Fruit fly (Drosophila melanogaster) whole organism, embryonic: Measurements from ENCODE around the gene Ubc7.

Experiments
- Ada2b ChIP-seq: fragments of 200-800 bp; sonication (Bioruptor generic); IDR thresholded peaks from 2 replicates; pipeline ENCODE4 v1.3.6; 2022; ENCODE audit warnings: missing biosample characterization, missing genetic modification characterization
- CG12299 ChIP-seq: fragments of 200-800 bp; sonication (Bioruptor generic); optimal IDR thresholded peaks from 2 replicates; lab custom pipeline; 2018; ENCODE audit warnings: missing biosample characterization, mild to moderate bottlenecking, missing genetic modification characterization
- CG12391 ChIP-seq: fragments of 200-800 bp; sonication (Bioruptor generic); optimal IDR thresholded peaks from 3 replicates; lab custom pipeline; 2018; ENCODE audit warnings: missing biosample characterization, mild to moderate bottlenecking, missing genetic modification characterization, moderate library complexity
- CG12769 ChIP-seq: fragments of 200-800 bp; sonication (Bioruptor generic); optimal IDR thresholded peaks from 2 replicates; lab custom pipeline; 2019; ENCODE audit warnings: missing biosample characterization, mild to moderate bottlenecking, missing genetic modification characterization, moderate library complexity
- CG13424 ChIP-seq: fragments of 200-800 bp; sonication (Bioruptor generic); optimal IDR thresholded peaks from 2 replicates; lab custom pipeline; 2019; ENCODE audit warnings: missing biosample characterization, mild to moderate bottlenecking, missing genetic modification characterization, moderate library complexity
- CG14014 ChIP-seq: fragments of 200-800 bp; sonication (Bioruptor generic); IDR thresholded peaks from 2 replicates; pipeline ENCODE4 v1.3.6; 2022; ENCODE audit warnings: missing biosample characterization, missing genetic modification characterization
- CG14710 ChIP-seq: fragments of 200-800 bp; sonication (Bioruptor generic); optimal IDR thresholded peaks from 3 replicates; lab custom pipeline; 2019; ENCODE audit warnings: missing biosample characterization, mild to moderate bottlenecking, missing genetic modification characterization, moderate library complexity
- CG15073 ChIP-seq: fragments of 200-800 bp; sonication (Bioruptor generic); optimal IDR thresholded peaks from 2 replicates; lab custom pipeline; 2016; ENCODE audit warnings: missing biosample characterization, missing genetic modification characterization
- CG1603 ChIP-seq: fragments of 200-800 bp; sonication (Bioruptor generic); optimal IDR thresholded peaks from 2 replicates; lab custom pipeline; 2019; ENCODE audit warnings: missing biosample characterization, mild to moderate bottlenecking, missing genetic modification characterization, moderate library complexity
- CG16863 ChIP-seq: fragments of 200-800 bp; sonication (Bioruptor generic); optimal IDR thresholded peaks from 3 replicates; lab custom pipeline; 2016; ENCODE audit warnings: missing biosample characterization, missing genetic modification characterization
- CG17361 ChIP-seq: fragments of 200-800 bp; sonication (Bioruptor generic); IDR thresholded peaks from 3 replicates; pipeline ENCODE4 v1.3.6; 2022; ENCODE audit warnings: missing biosample characterization, missing genetic modification characterization
- CG18476 ChIP-seq: fragments of 200-800 bp; sonication (Bioruptor generic); optimal IDR thresholded peaks from 2 replicates; lab custom pipeline; 2016; ENCODE audit warnings: missing biosample characterization, mild to moderate bottlenecking, missing genetic modification characterization
- CG2712 ChIP-seq: fragments of 200-800 bp; optimal IDR thresholded peaks from 3 replicates; lab custom pipeline; 2019; ENCODE audit warnings: missing biosample characterization, mild to moderate bottlenecking, missing genetic modification characterization, moderate library complexity
- CG2875 ChIP-seq: fragments of 200-800 bp; sonication (Bioruptor generic); optimal IDR thresholded peaks from 2 replicates; lab custom pipeline; 2017; ENCODE audit warnings: missing biosample characterization, mild to moderate bottlenecking, missing genetic modification characterization, missing genetic modification reagents
- CG30403 ChIP-seq: fragments of 200-800 bp; sonication (Bioruptor generic); optimal IDR thresholded peaks from 3 replicates; lab custom pipeline; 2016; ENCODE audit warnings: missing biosample characterization, missing genetic modification characterization
- CG34376 ChIP-seq: fragments of 200-800 bp; sonication (Bioruptor generic); optimal IDR thresholded peaks from 2 replicates; lab custom pipeline; 2018; ENCODE audit warnings: missing biosample characterization, mild to moderate bottlenecking, missing genetic modification characterization
- CG7556 ChIP-seq: fragments of 200-800 bp; sonication (Bioruptor generic); optimal IDR thresholded peaks from 2 replicates; lab custom pipeline; 2017; ENCODE audit warnings: missing biosample characterization, mild to moderate bottlenecking, missing genetic modification characterization
- CG7786 ChIP-seq: fragments of 200-800 bp; sonication (Bioruptor generic); optimal IDR thresholded peaks from 2 replicates; lab custom pipeline; 2016; ENCODE audit warnings: missing biosample characterization, missing genetic modification characterization
- CG7839 ChIP-seq: fragments of 200-800 bp; sonication (Bioruptor generic); optimal IDR thresholded peaks from 3 replicates; lab custom pipeline; 2018; ENCODE audit warnings: missing biosample characterization, mild to moderate bottlenecking, missing genetic modification characterization, moderate library complexity
- CG8359 ChIP-seq: fragments of 200-800 bp; sonication (Bioruptor generic); optimal IDR thresholded peaks from 2 replicates; lab custom pipeline; 2017; ENCODE audit warnings: missing biosample characterization, mild to moderate bottlenecking, missing genetic modification characterization, borderline replicate concordance
- CG8924 ChIP-seq: fragments of 200-800 bp; optimal IDR thresholded peaks from 3 replicates; lab custom pipeline; 2019; ENCODE audit warnings: missing biosample characterization, mild to moderate bottlenecking, missing genetic modification characterization, moderate library complexity
- D ChIP-seq, 2 experiments: fragments of 200-800 bp in 1 of 2; fragments of >200 bp in 1 of 2; sonication (Bioruptor generic) in 1 of 2; optimal IDR thresholded peaks; 2 replicates in 1 of 2; 3 replicates in 1 of 2; lab custom pipeline; 2017; ENCODE audit warnings: mild to moderate bottlenecking in 1 of 2, missing biosample characterization in 1 of 2, missing genetic modification characterization in 1 of 2, missing genetic modification reagents in 1 of 2
- Dbx ChIP-seq: fragments of 200-800 bp; sonication (Bioruptor generic); IDR thresholded peaks from 3 replicates; pipeline ENCODE4 v1.3.6; 2022; ENCODE audit warnings: missing biosample characterization, missing genetic modification characterization
- Fer1 ChIP-seq: fragments of 200-800 bp; sonication (Bioruptor generic); optimal IDR thresholded peaks from 2 replicates; lab custom pipeline; 2017; ENCODE audit warnings: missing biosample characterization, mild to moderate bottlenecking, missing genetic modification characterization
- HLHmδ ChIP-seq: fragments of 200-800 bp; sonication (Bioruptor generic); optimal IDR thresholded peaks from 2 replicates; lab custom pipeline; 2018; ENCODE audit warnings: missing biosample characterization, mild to moderate bottlenecking, missing genetic modification characterization, moderate library complexity
- Ptx1 ChIP-seq: fragments of 200-800 bp; sonication (Bioruptor generic); IDR thresholded peaks from 2 replicates; pipeline ENCODE4 v1.3.6; 2022; ENCODE audit warnings: missing biosample characterization, missing genetic modification characterization
- Side ChIP-seq: fragments of 200-800 bp; sonication (Bioruptor generic); optimal IDR thresholded peaks from 2 replicates; lab custom pipeline; 2016; ENCODE audit warnings: missing biosample characterization, missing genetic modification characterization
- bsh ChIP-seq, 2 experiments: fragments of 200-800 bp; sonication (Bioruptor generic); optimal IDR thresholded peaks; 2 replicates each; lab custom pipeline; 2017 to 2018; ENCODE audit warnings: mild to moderate bottlenecking in 2 of 2, missing biosample characterization in 2 of 2, missing genetic modification characterization in 2 of 2, moderate library complexity in 1 of 2
- cwo ChIP-seq: fragments of 200-800 bp; sonication (Bioruptor generic); optimal IDR thresholded peaks from 3 replicates; lab custom pipeline; 2017; ENCODE audit warnings: missing biosample characterization, missing genetic modification characterization, mild to moderate bottlenecking, moderate library complexity, missing genetic modification reagents
- esg ChIP-seq: fragments of 200-800 bp; sonication (Bioruptor generic); conservative IDR thresholded peaks from 2 replicates; pipeline ENCODE4 v1.3.6; 2022; ENCODE audit warnings: missing biosample characterization, missing genetic modification characterization
- fu2 ChIP-seq: fragments of 200-800 bp; sonication (Bioruptor generic); optimal IDR thresholded peaks from 2 replicates; lab custom pipeline; 2016; ENCODE audit warnings: missing biosample characterization, missing genetic modification characterization
- gcm ChIP-seq: fragments of 200-800 bp; sonication (Bioruptor generic); optimal IDR thresholded peaks from 2 replicates; lab custom pipeline; 2019; ENCODE audit warnings: missing biosample characterization, mild to moderate bottlenecking, missing genetic modification characterization, moderate library complexity
- grau ChIP-seq: fragments of 200-800 bp; optimal IDR thresholded peaks from 3 replicates; lab custom pipeline; 2019; ENCODE audit warnings: missing biosample characterization, mild to moderate bottlenecking, missing genetic modification characterization, moderate library complexity
- her ChIP-seq: fragments of 200-800 bp; sonication (Bioruptor generic); optimal IDR thresholded peaks from 2 replicates; lab custom pipeline; 2016; ENCODE audit warnings: missing biosample characterization, missing genetic modification characterization
- hkb ChIP-seq, 2 experiments: fragments of 200-800 bp in 1 of 2; fragments of >200 bp in 1 of 2; sonication (Bioruptor generic) in 1 of 2; IDR thresholded peaks in 1 of 2; optimal IDR thresholded peaks in 1 of 2; 2 replicates each; pipeline versions ENCODE4 v1.3.6 to Lab custom; 2017 to 2022; ENCODE audit warnings: missing biosample characterization in 1 of 2, missing genetic modification characterization in 1 of 2
- ind ChIP-seq: fragments of 200-800 bp; sonication (Bioruptor generic); optimal IDR thresholded peaks from 3 replicates; lab custom pipeline; 2016; ENCODE audit warnings: missing biosample characterization, missing genetic modification characterization
- insv ChIP-seq, 2 experiments: fragments of 200-800 bp; sonication (Bioruptor generic); optimal IDR thresholded peaks; 3 replicates each; lab custom pipeline; 2016 to 2018; ENCODE audit warnings: missing biosample characterization in 2 of 2, missing genetic modification characterization in 2 of 2
- lmd ChIP-seq: fragments of 200-800 bp; sonication (Bioruptor generic); IDR thresholded peaks from 2 replicates; pipeline ENCODE4 v1.3.6; 2022; ENCODE audit warnings: missing biosample characterization, missing genetic modification characterization
- mirr ChIP-seq: fragments of 200-800 bp; sonication (Bioruptor generic); optimal IDR thresholded peaks from 3 replicates; lab custom pipeline; 2018; ENCODE audit warnings: missing biosample characterization, mild to moderate bottlenecking, missing genetic modification characterization
- nau ChIP-seq: fragments of 200-800 bp; sonication (Bioruptor generic); optimal IDR thresholded peaks from 3 replicates; lab custom pipeline; 2017; ENCODE audit warnings: missing biosample characterization, mild to moderate bottlenecking, missing genetic modification characterization, missing genetic modification reagents
- pan ChIP-seq, 4 experiments: fragments of >200 bp in 3 of 4; fragments of 200-800 bp in 1 of 4; sonication (Bioruptor generic) in 1 of 4; optimal IDR thresholded peaks in 3 of 4; IDR thresholded peaks in 1 of 4; 2 replicates each; pipeline versions ENCODE4 v1.3.6 to Lab custom; 2017 to 2022; ENCODE audit warnings: missing biosample characterization in 2 of 4, missing genetic modification characterization in 2 of 4, mixed read lengths in 1 of 4
- pho ChIP-seq: fragments of 200-800 bp; sonication (Bioruptor generic); optimal IDR thresholded peaks from 2 replicates; lab custom pipeline; 2016; ENCODE audit warnings: missing biosample characterization, missing genetic modification characterization
- sens ChIP-seq: fragments of 200-800 bp; sonication (Bioruptor generic); peaks from one replicate; lab custom pipeline; 2016; ENCODE audit warnings: missing biosample characterization, missing genetic modification characterization
- slp2 ChIP-seq: fragments of 200-800 bp; sonication (Bioruptor generic); optimal IDR thresholded peaks from 2 replicates; lab custom pipeline; 2016; ENCODE audit warnings: missing biosample characterization, missing genetic modification characterization
- sug ChIP-seq: fragments of 200-800 bp; optimal IDR thresholded peaks from 2 replicates; lab custom pipeline; 2019; ENCODE audit warnings: missing biosample characterization, mild to moderate bottlenecking, missing genetic modification characterization, moderate library complexity
- tgo ChIP-seq: fragments of 200-800 bp; sonication (Bioruptor generic); IDR thresholded peaks from 3 replicates; pipeline ENCODE4 v1.3.6; 2022; ENCODE audit warnings: missing biosample characterization, missing genetic modification characterization
- tin ChIP-seq: fragments of 200-800 bp; sonication (Bioruptor generic); optimal IDR thresholded peaks from 3 replicates; lab custom pipeline; 2016; ENCODE audit warnings: missing biosample characterization, missing genetic modification characterization
- yki ChIP-seq: fragments of >200 bp; optimal IDR thresholded peaks from 3 replicates; lab custom pipeline; 2018
- zen2 ChIP-seq: fragments of 200-800 bp; sonication (Bioruptor generic); IDR thresholded peaks from 3 replicates; pipeline ENCODE4 v1.3.6; 2022; ENCODE audit warnings: missing biosample characterization, missing genetic modification characterization; ENCODE audit not compliant: partially characterized antibody

The Ubc7 gene

DNA sequence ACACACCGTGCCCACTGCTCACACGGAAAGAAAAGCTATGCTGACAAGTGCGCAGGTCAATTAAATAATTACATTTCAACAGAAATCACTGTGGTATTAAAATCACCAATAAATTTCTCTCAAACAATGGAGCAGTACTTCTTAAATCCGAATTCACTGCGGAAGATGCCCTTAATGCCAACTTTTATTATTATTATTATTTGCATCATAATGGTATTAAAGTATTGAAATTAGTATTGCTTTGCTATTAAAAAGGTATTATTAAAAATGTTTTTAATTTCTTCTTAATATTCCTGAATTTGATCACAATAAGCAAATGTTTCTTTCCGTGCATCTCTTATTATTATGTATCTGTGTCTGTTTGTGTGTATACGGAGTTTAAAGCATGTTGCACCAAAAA is 13.5 kb upstream of the Ubc7 start (continued):
- TF ChIP-seq CG34376 (GFP tag; lab: Kevin White, UChicago): no peak
- peak; percentile 61 for TF ChIP-seq grau (tag; lab: Kevin White, UChicago)
- TF ChIP-seq D (optimal IDR thresholded peaks at IDR 0.05; lab: Kevin White, UChicago): no peak
- peak; percentile 11 for TF ChIP-seq D (GFP tag; optimal IDR thresholded peaks at IDR 0.05; lab: Kevin White, UChicago)
- no peak for TF ChIP-seq esg (GFP tag; lab: Robert Waterston, UW)
- no peak for TF ChIP-seq pan (optimal IDR thresholded peaks at IDR 0.05; lab: Kevin White, UChicago)
- TF ChIP-seq pan (GFP tag; optimal IDR thresholded peaks at IDR 0.05 in 1 of 2, IDR thresholded peaks at IDR 0.05 in 1 of 2): peak in 1 of 2 experiments; percentile 42
- peak; percentile 70 for TF ChIP-seq CG7839 (tag; lab: Kevin White, UChicago)
- TF ChIP-seq Dbx: 0 out of 3 replicates have a peak, but pooled peaks have one; percentile 36
- TF ChIP-seq yki (lab: Kevin White, UChicago): no peak
- peak; percentile 9 for TF ChIP-seq tin (GFP tag; lab: Kevin White, UChicago)
- TF ChIP-seq CG12769 (tag; lab: Kevin White, UChicago): no peak
- TF ChIP-seq HLHmδ (GFP tag; lab: Kevin White, UChicago): no peak
- TF ChIP-seq bsh (GFP tag; optimal IDR thresholded peaks at IDR 0.05; lab: Kevin White, UChicago): peak in 1 of 2 experiments; percentile 8
- TF ChIP-seq CG8924 (tag; lab: Kevin White, UChicago): peak; percentile 42
- TF ChIP-seq CG1603 (tag; lab: Kevin White, UChicago): no peak
- TF ChIP-seq sens: peak; percentile 74
- no peak for TF ChIP-seq CG2875 (GFP tag; lab: Kevin White, UChicago)
- TF ChIP-seq CG2712: peak; percentile 55
- TF ChIP-seq Ada2b (GFP tag; lab: Robert Waterston, UW): no peak
- peak; percentile 39 for TF ChIP-seq nau (GFP tag; lab: Kevin White, UChicago)
- 0 out of 2 replicates have a peak, but pooled peaks have one; percentile 31 for TF ChIP-seq Ptx1 (GFP tag; lab: Robert Waterston, UW)
- no peak for TF ChIP-seq CG8359
- TF ChIP-seq mirr (GFP tag; lab: Kevin White, UChicago): no peak
- peak; percentile 45 for TF ChIP-seq cwo
- 0 out of 3 replicates have a peak, but pooled peaks have one; percentile 30 for TF ChIP-seq tgo
- peak; percentile 9 for TF ChIP-seq gcm (GFP tag; lab: Kevin White, UChicago)
- no peak for TF ChIP-seq her
- no peak for TF ChIP-seq zen2 (GFP tag; lab: Robert Waterston, UW)
- TF ChIP-seq CG18476 (GFP tag; lab: Kevin White, UChicago): peak; percentile 22
- no peak for TF ChIP-seq hkb (optimal IDR thresholded peaks at IDR 0.05; lab: Kevin White, UChicago)
- TF ChIP-seq hkb (GFP tag; IDR thresholded peaks at IDR 0.05; lab: Robert Waterston, UW): 0 out of 2 replicates have a peak, but pooled peaks have one; percentile 21
- TF ChIP-seq CG12391 (tag; lab: Kevin White, UChicago): peak; percentile 61
- peak; percentile 34 for TF ChIP-seq lmd (GFP tag; lab: Robert Waterston, UW)
- TF ChIP-seq CG14710: peak; percentile 0
- no peak for TF ChIP-seq slp2 (GFP tag; lab: Kevin White, UChicago)
- TF ChIP-seq sug: peak; percentile 4
- peak; percentile 53 for TF ChIP-seq CG30403
- TF ChIP-seq CG14014 (GFP tag; lab: Robert Waterston, UW): 0 out of 2 replicates have a peak, but pooled peaks have one; percentile 18
- TF ChIP-seq ind (GFP tag; lab: Kevin White, UChicago): peak; percentile 28
- TF ChIP-seq CG13424: peak; percentile 61
- peak; percentile 26 for TF ChIP-seq CG12299 (tag; lab: Kevin White, UChicago)
- no peak for TF ChIP-seq insv (GFP tag; optimal IDR thresholded peaks at IDR 0.05; lab: Kevin White, UChicago)
- TF ChIP-seq Fer1: peak; percentile 61
- TF ChIP-seq fu2: no peak
- no peak for TF ChIP-seq Side (GFP tag; lab: Kevin White, UChicago)
- TF ChIP-seq CG16863 (GFP tag; lab: Kevin White, UChicago): no peak
- TF ChIP-seq CG17361 (GFP tag; lab: Robert Waterston, UW): peak; percentile 63; the same call in 2 of the 3 replicates
- no peak for TF ChIP-seq CG7786
- peak; percentile 74 for TF ChIP-seq CG7556 (GFP tag; lab: Kevin White, UChicago)
- no peak for TF ChIP-seq CG15073 (GFP tag; lab: Kevin White, UChicago)
- TF ChIP-seq pho (GFP tag; lab: Kevin White, UChicago): peak; percentile 3
